Fruit fly (Drosophila melanogaster): Measurements from ENCODE around the gene GILT1.

Gene GILT1

dm6 chr3R:13400902-13401721, 550 bp downstream of the GILT1 start (continued):
- TF ChIP-seq kay (GFP tag; optimal IDR thresholded peaks at IDR 0.05) (peak; percentile 69), prd (optimal IDR thresholded peaks at IDR 0.05) (no peak), prd (GFP tag; IDR thresholded peaks at IDR 0.05) (peak; percentile 89), ranshi (GFP tag; IDR thresholded peaks at IDR 0.05) (peak; percentile 74; the same call in 1 of the 2 replicates), lilli (GFP tag; optimal IDR thresholded peaks at IDR 0.05) (peak; percentile 91), CG18619 (GFP tag; optimal IDR thresholded peaks at IDR 0.05) (peak; percentile 89), pita (GFP tag; optimal IDR thresholded peaks at IDR 0.05) (no peak), Vsx1 (GFP tag; optimal IDR thresholded peaks at IDR 0.05) (peak; percentile 81), Ptx1 (GFP tag; IDR thresholded peaks at IDR 0.05) (peak; percentile 90), CG10959 (GFP tag; IDR thresholded peaks at IDR 0.05) (peak; percentile 32), CG17912 (GFP tag; optimal IDR thresholded peaks at IDR 0.05) (peak; percentile 9), gem (tag; optimal IDR thresholded peaks at IDR 0.05) (peak; percentile 96), CG12219 (GFP tag; optimal IDR thresholded peaks at IDR 0.05) (peak; percentile 88), CG31365 (tag; optimal IDR thresholded peaks at IDR 0.05) (peak; percentile 67), CG7556 (GFP tag; optimal IDR thresholded peaks at IDR 0.05) (peak; percentile 94), CG17829 (tag; optimal IDR thresholded peaks at IDR 0.05) (peak; percentile 93), CG11398 (GFP tag; optimal IDR thresholded peaks at IDR 0.05) (peak; percentile 89), CG33213 (GFP tag; optimal IDR thresholded peaks at IDR 0.05) (peak; percentile 65), eve (GFP tag; optimal IDR thresholded peaks at IDR 0.05) (peak in 1 of 2 experiments; percentile 97), CG6175 (GFP tag; IDR thresholded peaks at IDR 0.05) (0 out of 3 replicates have a peak, but pooled peaks have one; percentile 32), az2 (GFP tag; optimal IDR thresholded peaks at IDR 0.05) (peak; percentile 90), chinmo (GFP tag; IDR thresholded peaks at IDR 0.05; ENCODE audit: partially characterized antibody) (no peak), dati (GFP tag; IDR thresholded peaks at IDR 0.05) (0 out of 2 replicates have a peak, but pooled peaks have one; percentile 23), rib (GFP tag; IDR thresholded peaks at IDR 0.05) (peak; percentile 77), Awh (GFP tag; IDR thresholded peaks at IDR 0.05) (peak; percentile 74), toy (GFP tag; IDR thresholded peaks at IDR 0.05) (peak; percentile 53; the same call in 1 of the 2 replicates), shn (GFP tag; optimal IDR thresholded peaks at IDR 0.05) (peak; percentile 92), zen (tag; optimal IDR thresholded peaks at IDR 0.05) (peak; percentile 78), Hand (GFP tag; optimal IDR thresholded peaks at IDR 0.05) (peak; percentile 68), CG17361 (GFP tag; IDR thresholded peaks at IDR 0.05) (peak; percentile 96), croc (GFP tag; conservative IDR thresholded peaks at IDR 0.05) (peak; percentile 81), bab2 (GFP tag; optimal IDR thresholded peaks at IDR 0.05) (peak; percentile 87), Scr (GFP tag; IDR thresholded peaks at IDR 0.05; ENCODE audit: partially characterized antibody) (no peak), al (GFP tag; IDR thresholded peaks at IDR 0.05) (peak; percentile 83), CG16863 (GFP tag; optimal IDR thresholded peaks at IDR 0.05) (peak; percentile 90), CG13624 (GFP tag; optimal IDR thresholded peaks at IDR 0.05) (peak; percentile 88), Kr (GFP tag; optimal IDR thresholded peaks at IDR 0.05) (no peak), luna (GFP tag; optimal IDR thresholded peaks at IDR 0.05) (peak; percentile 73), Doc3 (GFP tag; IDR thresholded peaks at IDR 0.05; ENCODE audit: partially characterized antibody) (no peak), HmgZ (tag; optimal IDR thresholded peaks at IDR 0.05) (peak; percentile 90), Rx (GFP tag; IDR thresholded peaks at IDR 0.05) (peak; percentile 81), dmrt11E (tag; optimal IDR thresholded peaks at IDR 0.05) (peak; percentile 91), CG14860 (GFP tag; IDR thresholded peaks at IDR 0.05; ENCODE audit: partially characterized antibody) (no peak), Dp (GFP tag; optimal IDR thresholded peaks at IDR 0.05) (no peak), CG11723 (GFP tag; optimal IDR thresholded peaks at IDR 0.05) (peak; percentile 85), CG8281 (tag; optimal IDR thresholded peaks at IDR 0.05) (peak; percentile 77), CG8765 (GFP tag; IDR thresholded peaks at IDR 0.05) (no peak; the same call in 1 of the 2 replicates), chif (GFP tag; optimal IDR thresholded peaks at IDR 0.05) (peak; percentile 69 to 90), ind (GFP tag; optimal IDR thresholded peaks at IDR 0.05) (peak; percentile 86)
